Worm (Caenorhabditis elegans) whole organism, late embryonic: Measurements from ENCODE around the gene crh-2.
A peak's percentile ranks its signal among the peaks of the same experiment; 100 is the strongest.

Source experiments
- C38D4.7 ChIP-seq: fragments of 200-800 bp; sonication (Bioruptor generic); optimal IDR thresholded peaks from 2 replicates; lab custom pipeline; 2018; ENCODE audit warnings: mild to moderate bottlenecking, missing genetic modification characterization, moderate library complexity, missing compliant biosample characterization
- ahr-1 ChIP-seq: sonication (generic microtip); optimal IDR thresholded peaks from 2 replicates; lab custom pipeline; 2016; ENCODE audit warnings: missing genetic modification characterization, missing compliant biosample characterization
- ceh-14 ChIP-seq: sonication (generic microtip); optimal IDR thresholded peaks from 2 replicates; lab custom pipeline; 2016; ENCODE audit warnings: missing genotype, missing genetic modification characterization, missing compliant biosample characterization
- ceh-22 ChIP-seq: sonication (generic microtip); optimal IDR thresholded peaks from 2 replicates; lab custom pipeline; 2017; ENCODE audit warnings: missing biosample characterization, missing genetic modification characterization
- ceh-24 ChIP-seq: sonication (generic microtip); optimal IDR thresholded peaks from 2 replicates; lab custom pipeline; 2016; ENCODE audit warnings: mild to moderate bottlenecking, missing genetic modification characterization, missing compliant biosample characterization
- ceh-34 ChIP-seq: sonication (generic microtip); optimal IDR thresholded peaks from 2 replicates; lab custom pipeline; 2016; ENCODE audit warnings: mild to moderate bottlenecking, missing genetic modification characterization, missing compliant biosample characterization
- ceh-45 ChIP-seq: fragments of 200-800 bp; sonication (Bioruptor generic); IDR thresholded peaks from 2 replicates; pipeline ENCODE4 v1.3.6; 2022; ENCODE audit warnings: missing genetic modification reagents, missing genetic modification characterization, missing compliant biosample characterization
- che-1 ChIP-seq: sonication (generic microtip); optimal IDR thresholded peaks from 2 replicates; lab custom pipeline; 2016; ENCODE audit warnings: mild to moderate bottlenecking, missing genetic modification characterization, missing compliant biosample characterization
- elt-2 ChIP-seq: sonication (generic microtip); optimal IDR thresholded peaks from 2 replicates; lab custom pipeline; 2016; ENCODE audit warnings: missing genetic modification reagents, missing genetic modification characterization, missing compliant biosample characterization
- eyg-1 ChIP-seq: sonication (generic microtip); optimal IDR thresholded peaks from 2 replicates; lab custom pipeline; 2016; ENCODE audit warnings: missing genotype, missing genetic modification characterization, missing compliant biosample characterization
- fkh-10 ChIP-seq: fragments of 150-350 bp; optimal IDR thresholded peaks from 2 replicates; lab custom pipeline; 2014; ENCODE audit warnings: missing biosample characterization, missing genetic modification reagents, missing genetic modification characterization
- fkh-6 ChIP-seq: sonication (generic microtip); optimal IDR thresholded peaks from 2 replicates; lab custom pipeline; 2016; ENCODE audit warnings: missing genetic modification characterization, missing compliant biosample characterization
- hlh-13 ChIP-seq: fragments of 200-800 bp; sonication (Bioruptor generic); optimal IDR thresholded peaks from 2 replicates; lab custom pipeline; 2018; ENCODE audit warnings: mild to moderate bottlenecking, missing genetic modification characterization, missing compliant biosample characterization
- hlh-15 ChIP-seq: sonication (generic microtip); optimal IDR thresholded peaks from 2 replicates; lab custom pipeline; 2016; ENCODE audit warnings: missing genetic modification characterization, missing compliant biosample characterization
- hlh-30 ChIP-seq: sonication (generic microtip); optimal IDR thresholded peaks from 2 replicates; lab custom pipeline; 2017; ENCODE audit warnings: antibody characterized with exemption, missing genetic modification characterization, missing compliant biosample characterization; ENCODE audit not compliant: insufficient read depth
- lin-11 ChIP-seq: fragments of 200-800 bp; sonication (Bioruptor generic); optimal IDR thresholded peaks from 2 replicates; lab custom pipeline; 2018; ENCODE audit warnings: mild to moderate bottlenecking, missing genetic modification characterization, missing compliant biosample characterization
- mec-3 ChIP-seq: sonication (generic microtip); optimal IDR thresholded peaks from 2 replicates; lab custom pipeline; 2016; ENCODE audit warnings: borderline replicate concordance, missing genetic modification characterization, missing compliant biosample characterization
- nfya-1 ChIP-seq: sonication (generic microtip); optimal IDR thresholded peaks from 2 replicates; lab custom pipeline; 2017; ENCODE audit warnings: missing genetic modification characterization, mild to moderate bottlenecking, missing compliant biosample characterization, antibody characterized with exemption, moderate library complexity
- nhr-11 ChIP-seq: fragments of 150-350 bp; optimal IDR thresholded peaks from 2 replicates; lab custom pipeline; 2014; ENCODE audit warnings: missing biosample characterization, missing genetic modification characterization
- odd-2 ChIP-seq: sonication (generic microtip); optimal IDR thresholded peaks from 2 replicates; lab custom pipeline; 2017; ENCODE audit warnings: antibody characterized with exemption, mild to moderate bottlenecking, missing genetic modification characterization, missing compliant biosample characterization
- pax-1 ChIP-seq: fragments of 150-350 bp; optimal IDR thresholded peaks from 2 replicates; lab custom pipeline; 2014; ENCODE audit warnings: missing biosample characterization, missing genetic modification characterization
- pqm-1 ChIP-seq: sonication (generic microtip); optimal IDR thresholded peaks from 2 replicates; lab custom pipeline; 2016; ENCODE audit warnings: missing genetic modification characterization, missing compliant biosample characterization
- pros-1 ChIP-seq: fragments of 150-350 bp; optimal IDR thresholded peaks from 2 replicates; lab custom pipeline; 2014; ENCODE audit warnings: missing biosample characterization, missing genetic modification reagents, missing genetic modification characterization
- ref-2 ChIP-seq: sonication (generic microtip); optimal IDR thresholded peaks from 2 replicates; lab custom pipeline; 2016; ENCODE audit warnings: missing genetic modification characterization, missing compliant biosample characterization
- rnt-1 ChIP-seq: sonication (generic microtip); optimal IDR thresholded peaks from 2 replicates; lab custom pipeline; 2016; ENCODE audit warnings: missing genetic modification characterization, missing compliant biosample characterization
- sox-2 ChIP-seq: fragments of 200-800 bp; sonication (Bioruptor generic); IDR thresholded peaks from 2 replicates; pipeline ENCODE4 v1.3.6; 2022; ENCODE audit warnings: missing genetic modification reagents, missing genetic modification characterization, missing compliant biosample characterization
- sox-4 ChIP-seq: sonication (generic microtip); optimal IDR thresholded peaks from 2 replicates; lab custom pipeline; 2017; ENCODE audit warnings: mild to moderate bottlenecking, missing genetic modification characterization, inconsistent platforms, missing compliant biosample characterization
- ttx-3 ChIP-seq: sonication (generic microtip); optimal IDR thresholded peaks from 2 replicates; lab custom pipeline; 2016; ENCODE audit warnings: missing genetic modification reagents, missing genetic modification characterization, missing compliant biosample characterization
- unc-3 ChIP-seq, 2 experiments: fragments of 200-800 bp in 1 of 2; sonication (Bioruptor generic) in 1 of 2; sonication (generic microtip) in 1 of 2; conservative IDR thresholded peaks in 1 of 2; optimal IDR thresholded peaks in 1 of 2; 2 replicates each; pipeline versions ENCODE4 v1.3.6 to Lab custom; 2016 to 2022; ENCODE audit warnings: missing compliant biosample characterization in 2 of 2, missing genetic modification characterization in 2 of 2, missing genetic modification reagents in 1 of 2
- unc-86 ChIP-seq: sonication (generic microtip); optimal IDR thresholded peaks from 2 replicates; lab custom pipeline; 2016; ENCODE audit warnings: missing genetic modification characterization, missing compliant biosample characterization
- zip-5 ChIP-seq: sonication (generic microtip); optimal IDR thresholded peaks from 2 replicates; lab custom pipeline; 2016; ENCODE audit warnings: missing genetic modification characterization, missing compliant biosample characterization
- ztf-16 ChIP-seq: sonication (generic microtip); optimal IDR thresholded peaks from 2 replicates; lab custom pipeline; 2017; ENCODE audit warnings: missing genetic modification characterization, missing compliant biosample characterization

crh-2 gene

DNA sequence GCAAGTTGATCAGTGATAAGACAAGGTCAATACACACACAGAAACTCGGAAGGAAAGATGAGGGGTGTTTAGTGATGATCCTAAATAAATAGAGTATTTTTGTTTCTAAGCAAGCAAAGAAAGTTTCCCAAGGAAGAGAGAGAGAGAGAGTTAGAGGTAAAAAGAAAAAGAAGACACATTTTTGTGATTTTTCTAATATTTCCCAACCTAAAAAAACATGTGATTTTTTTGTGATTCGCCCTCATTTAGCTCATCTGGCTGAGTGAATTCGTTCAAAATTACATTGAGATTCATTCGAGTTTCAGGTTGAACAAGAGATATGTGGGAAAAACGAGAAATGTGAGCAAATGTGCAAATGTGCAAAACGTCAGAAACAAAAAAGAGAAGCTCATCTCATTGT, 36.5 kb downstream of the crh-2 start, which contains the start of gene srb-16:
srb-16 (minus strand) TSS at position 101 of the 400 bp plus-strand sequence.
- TF ChIP-seq ztf-16 (tag; lab: Kevin White, UChicago) (no peak), hlh-15 (tag; lab: Kevin White, UChicago) (no peak), C38D4.7 (no peak), sox-4 (tag; lab: Kevin White, UChicago) (no peak), mec-3 (tag; lab: Kevin White, UChicago) (no peak), ceh-14 (tag; lab: Kevin White, UChicago) (no peak), pqm-1 (tag; lab: Kevin White, UChicago) (no peak), unc-3 (GFP tag; conservative IDR thresholded peaks at IDR 0.05; lab: Robert Waterston, UW) (no peak), unc-3 (tag; optimal IDR thresholded peaks at IDR 0.05; lab: Kevin White, UChicago) (no peak), ref-2 (tag; lab: Kevin White, UChicago) (no peak)

ce11 chrII:5148349-5148748, 39.0 kb downstream of the crh-2 start, which contains the start of gene F58A6.5:
TSS of gene F58A6.5 (minus strand) at chrII:5148449.
- no peak for TF ChIP-seq ttx-3 (tag; lab: Kevin White, UChicago)
- no peak for TF ChIP-seq lin-11 (tag; lab: Kevin White, UChicago)
- no peak for TF ChIP-seq nfya-1 (tag; lab: Kevin White, UChicago)
- TF ChIP-seq eyg-1: no peak
- TF ChIP-seq ceh-22 (tag; lab: Kevin White, UChicago): no peak
- TF ChIP-seq ahr-1: no peak
- no peak for TF ChIP-seq nhr-11 (tag; lab: Kevin White, UChicago)
- no peak for TF ChIP-seq ztf-16 (tag; lab: Kevin White, UChicago)
- TF ChIP-seq rnt-1: no peak
- no peak for TF ChIP-seq fkh-10 (GFP tag; lab: Kevin White, UChicago)
- no peak for TF ChIP-seq C38D4.7

- no peak for TF ChIP-seq ceh-34 (tag; lab: Kevin White, UChicago)
These were observed 44.8 kb downstream of the crh-2 start, which contains the start of gene F58A6.1 for ce11 chrII:5142619-5143018. TSS of gene F58A6.1 (plus strand) at chrII:5142919.

- TF ChIP-seq pax-1 (tag; lab: Kevin White, UChicago) (no peak), odd-2 (no peak), elt-2 (tag; lab: Kevin White, UChicago) (peak; percentile 65), hlh-13 (GFP tag; lab: Kevin White, UChicago) (no peak), che-1 (tag; lab: Kevin White, UChicago) (no peak), hlh-30 (tag; lab: Kevin White, UChicago) (no peak)
These were observed 45.3 kb downstream of the crh-2 start, which contains the start of gene nas-29 for ce11 chrII:5141945-5142514. TSS of gene nas-29 (minus strand) at chrII:5142036.

ce11 chrII:5136296-5136767, 51.0 kb downstream of the crh-2 start, which contains the start of gene F58A6.2:
TSS of gene F58A6.2 (plus strand) at chrII:5136717.
- TF ChIP-seq ceh-45 (GFP tag; lab: Robert Waterston, UW) (no peak), odd-2 (no peak), C38D4.7 (no peak), ceh-14 (tag; lab: Kevin White, UChicago) (no peak), ceh-24 (tag; lab: Kevin White, UChicago) (no peak), unc-86 (tag; lab: Kevin White, UChicago) (no peak), unc-3 (GFP tag; conservative IDR thresholded peaks at IDR 0.05; lab: Robert Waterston, UW) (no peak), unc-3 (tag; optimal IDR thresholded peaks at IDR 0.05; lab: Kevin White, UChicago) (no peak), pros-1 (tag; lab: Kevin White, UChicago) (no peak), sox-2 (GFP tag; lab: Robert Waterston, UW) (no peak), zip-5 (no peak), ztf-16 (tag; lab: Kevin White, UChicago) (no peak), fkh-6 (tag; lab: Kevin White, UChicago) (no peak), che-1 (tag; lab: Kevin White, UChicago) (no peak), pax-1 (tag; lab: Kevin White, UChicago) (no peak)
